Fruit fly (Drosophila melanogaster) whole organism, embryonic: Measurements from ENCODE around the gene Fbw5.

Experiments
- Adf1 ChIP-seq: fragments of 200-800 bp; sonication (Bioruptor generic); IDR thresholded peaks from 2 replicates; pipeline ENCODE4 v1.3.6; 2022; ENCODE audit warnings: missing biosample characterization, missing genetic modification characterization
- CG12071 ChIP-seq: fragments of 200-800 bp; sonication (Bioruptor generic); optimal IDR thresholded peaks from 3 replicates; lab custom pipeline; 2018; ENCODE audit warnings: missing biosample characterization, mild to moderate bottlenecking, missing genetic modification characterization
- CG12659 ChIP-seq: fragments of 200-800 bp; sonication (Bioruptor generic); optimal IDR thresholded peaks from 3 replicates; lab custom pipeline; 2017; ENCODE audit warnings: mild to moderate bottlenecking, missing biosample characterization, missing genetic modification reagents, missing genetic modification characterization
- CG12769 ChIP-seq: fragments of 200-800 bp; sonication (Bioruptor generic); optimal IDR thresholded peaks from 2 replicates; lab custom pipeline; 2019; ENCODE audit warnings: missing biosample characterization, mild to moderate bottlenecking, missing genetic modification characterization, moderate library complexity
- CG13624 ChIP-seq: fragments of 200-800 bp; sonication (Bioruptor generic); optimal IDR thresholded peaks from 2 replicates; lab custom pipeline; 2016; ENCODE audit warnings: missing biosample characterization, missing genetic modification characterization
- CG14860 ChIP-seq: fragments of 200-800 bp; sonication (Bioruptor generic); IDR thresholded peaks from 3 replicates; pipeline ENCODE4 v1.3.6; 2022; ENCODE audit warnings: missing biosample characterization, missing genetic modification characterization; ENCODE audit not compliant: partially characterized antibody
- CG16779 ChIP-seq: fragments of 200-800 bp; sonication (Bioruptor generic); IDR thresholded peaks from 2 replicates; pipeline ENCODE4 v1.3.6; 2022; ENCODE audit warnings: missing biosample characterization, missing genetic modification characterization
- CG18619 ChIP-seq: fragments of 200-800 bp; sonication (Bioruptor generic); optimal IDR thresholded peaks from 3 replicates; lab custom pipeline; 2017; ENCODE audit warnings: missing biosample characterization, mild to moderate bottlenecking, missing genetic modification characterization
- CG2129 ChIP-seq: fragments of 200-800 bp; sonication (Bioruptor generic); IDR thresholded peaks from 2 replicates; pipeline ENCODE4 v1.3.6; 2022; ENCODE audit warnings: missing biosample characterization, missing genetic modification characterization; ENCODE audit not compliant: partially characterized antibody
- CG2712 ChIP-seq: fragments of 200-800 bp; optimal IDR thresholded peaks from 3 replicates; lab custom pipeline; 2019; ENCODE audit warnings: missing biosample characterization, mild to moderate bottlenecking, missing genetic modification characterization, moderate library complexity
- CG30431 ChIP-seq: fragments of 200-800 bp; sonication (Bioruptor generic); optimal IDR thresholded peaks from 2 replicates; lab custom pipeline; 2017; ENCODE audit warnings: missing biosample characterization, missing genetic modification characterization
- CG31441 ChIP-seq: fragments of 200-800 bp; sonication (Bioruptor generic); IDR thresholded peaks from 2 replicates; pipeline ENCODE4 v1.3.6; 2022; ENCODE audit warnings: missing biosample characterization, missing genetic modification characterization
- CG32772 ChIP-seq: fragments of 200-800 bp; sonication (Bioruptor generic); IDR thresholded peaks from 2 replicates; pipeline ENCODE4 v1.3.6; 2022; ENCODE audit warnings: missing biosample characterization, missing genetic modification characterization
- CG3281 ChIP-seq: fragments of 200-800 bp; sonication (Bioruptor generic); optimal IDR thresholded peaks from 3 replicates; lab custom pipeline; 2017; ENCODE audit warnings: missing biosample characterization, mild to moderate bottlenecking, missing genetic modification characterization
- CG6765 ChIP-seq: fragments of 200-800 bp; sonication (Bioruptor generic); optimal IDR thresholded peaks from 3 replicates; lab custom pipeline; 2017; ENCODE audit warnings: missing biosample characterization, mild to moderate bottlenecking, missing genetic modification characterization
- CG6854 ChIP-seq: fragments of 200-800 bp; sonication (Bioruptor generic); optimal IDR thresholded peaks from 3 replicates; lab custom pipeline; 2017; ENCODE audit warnings: missing biosample characterization, mild to moderate bottlenecking, missing genetic modification characterization
- CG7839 ChIP-seq: fragments of 200-800 bp; sonication (Bioruptor generic); optimal IDR thresholded peaks from 3 replicates; lab custom pipeline; 2018; ENCODE audit warnings: missing biosample characterization, mild to moderate bottlenecking, missing genetic modification characterization, moderate library complexity
- CG8765 ChIP-seq: fragments of 200-800 bp; sonication (Bioruptor generic); IDR thresholded peaks from 2 replicates; pipeline ENCODE4 v1.3.6; 2022; ENCODE audit warnings: missing biosample characterization, missing genetic modification characterization
- CTCF ChIP-seq: fragments of 200-800 bp; sonication (Bioruptor generic); optimal IDR thresholded peaks from 2 replicates; lab custom pipeline; 2017; ENCODE audit warnings: missing biosample characterization, mild to moderate bottlenecking, missing genetic modification characterization, moderate library complexity
- Dad ChIP-seq: fragments of 200-800 bp; sonication (Bioruptor generic); optimal IDR thresholded peaks from 3 replicates; lab custom pipeline; 2016; ENCODE audit warnings: missing biosample characterization, missing genetic modification characterization
- Dip3 ChIP-seq: fragments of 200-800 bp; sonication (Bioruptor generic); optimal IDR thresholded peaks from 3 replicates; lab custom pipeline; 2016; ENCODE audit warnings: missing biosample characterization, missing genetic modification characterization
- E2f1 ChIP-seq: fragments of 200-800 bp; sonication (Bioruptor generic); IDR thresholded peaks from 2 replicates; pipeline ENCODE4 v1.3.6; 2022; ENCODE audit warnings: missing biosample characterization, missing genetic modification characterization
- Gug ChIP-seq: fragments of 200-800 bp; sonication (Bioruptor generic); IDR thresholded peaks from 4 replicates; pipeline ENCODE4 v1.3.6; 2022; ENCODE audit warnings: missing biosample characterization, missing genetic modification characterization
- MESR4 ChIP-seq: fragments of 200-800 bp; sonication (Bioruptor generic); optimal IDR thresholded peaks from 2 replicates; lab custom pipeline; 2018; ENCODE audit warnings: missing biosample characterization, mild to moderate bottlenecking, missing genetic modification characterization, moderate library complexity
- Nf-YC ChIP-seq: fragments of 200-800 bp; optimal IDR thresholded peaks from 3 replicates; lab custom pipeline; 2019; ENCODE audit warnings: missing biosample characterization, mild to moderate bottlenecking, missing genetic modification characterization, moderate library complexity
- Optix ChIP-seq: fragments of 200-800 bp; sonication (Bioruptor generic); IDR thresholded peaks from 3 replicates; pipeline ENCODE4 v1.3.6; 2022; ENCODE audit warnings: missing biosample characterization, missing genetic modification characterization
- Ssrp ChIP-seq: fragments of 200-800 bp; sonication (Bioruptor generic); optimal IDR thresholded peaks from 2 replicates; lab custom pipeline; 2018; ENCODE audit warnings: missing biosample characterization, mild to moderate bottlenecking, missing genetic modification characterization, moderate library complexity
- ac ChIP-seq: fragments of 200-800 bp; sonication (Bioruptor generic); optimal IDR thresholded peaks from 3 replicates; lab custom pipeline; 2017; ENCODE audit warnings: missing biosample characterization, mild to moderate bottlenecking, missing genetic modification characterization
- ash1 ChIP-seq: fragments of 200-800 bp; sonication (Bioruptor generic); optimal IDR thresholded peaks from 2 replicates; lab custom pipeline; 2018; ENCODE audit warnings: missing biosample characterization, mild to moderate bottlenecking, missing genetic modification characterization
- bbx ChIP-seq: fragments of 200-800 bp; sonication (Bioruptor generic); IDR thresholded peaks from 2 replicates; pipeline ENCODE4 v1.3.6; 2022; ENCODE audit warnings: missing biosample characterization, missing genetic modification characterization; ENCODE audit not compliant: partially characterized antibody
- chif ChIP-seq, 2 experiments: fragments of 200-800 bp; sonication (Bioruptor generic); optimal IDR thresholded peaks; 3 replicates each; lab custom pipeline; 2016; ENCODE audit warnings: missing biosample characterization in 2 of 2, missing genetic modification characterization in 2 of 2
- corto ChIP-seq: fragments of 200-800 bp; sonication (Bioruptor generic); optimal IDR thresholded peaks from 2 replicates; lab custom pipeline; 2016; ENCODE audit warnings: missing biosample characterization, mild to moderate bottlenecking, missing genetic modification characterization, moderate library complexity
- danr ChIP-seq: fragments of 200-800 bp; sonication (Bioruptor generic); IDR thresholded peaks from 2 replicates; pipeline ENCODE4 v1.3.6; 2022; ENCODE audit warnings: missing biosample characterization, missing genetic modification characterization
- ewg ChIP-seq: fragments of 200-800 bp; sonication (Bioruptor generic); optimal IDR thresholded peaks from 3 replicates; lab custom pipeline; 2017; ENCODE audit warnings: mild to moderate bottlenecking, missing biosample characterization, missing genetic modification reagents, missing genetic modification characterization
- her ChIP-seq: fragments of 200-800 bp; sonication (Bioruptor generic); optimal IDR thresholded peaks from 2 replicates; lab custom pipeline; 2016; ENCODE audit warnings: missing biosample characterization, missing genetic modification characterization
- inv ChIP-seq: fragments of 200-800 bp; sonication (Bioruptor generic); IDR thresholded peaks from 2 replicates; pipeline ENCODE4 v1.3.6; 2022; ENCODE audit warnings: missing biosample characterization, missing genetic modification characterization; ENCODE audit not compliant: partially characterized antibody
- lab ChIP-seq: fragments of 200-800 bp; sonication (Bioruptor generic); optimal IDR thresholded peaks from 3 replicates; lab custom pipeline; 2017; ENCODE audit warnings: missing biosample characterization, missing genetic modification characterization, mild to moderate bottlenecking, moderate library complexity, missing genetic modification reagents
- lmd ChIP-seq: fragments of 200-800 bp; sonication (Bioruptor generic); IDR thresholded peaks from 2 replicates; pipeline ENCODE4 v1.3.6; 2022; ENCODE audit warnings: missing biosample characterization, missing genetic modification characterization
- maf-S ChIP-seq: fragments of 200-800 bp; sonication (Bioruptor generic); optimal IDR thresholded peaks from 2 replicates; lab custom pipeline; 2016; ENCODE audit warnings: missing biosample characterization, missing genetic modification characterization
- oc ChIP-seq: fragments of 200-800 bp; sonication (Bioruptor generic); optimal IDR thresholded peaks from 2 replicates; lab custom pipeline; 2018; ENCODE audit warnings: missing biosample characterization, mild to moderate bottlenecking, missing genetic modification characterization, moderate library complexity
- sima ChIP-seq: fragments of 200-800 bp; sonication (Bioruptor generic); optimal IDR thresholded peaks from 2 replicates; lab custom pipeline; 2016; ENCODE audit warnings: missing biosample characterization, missing genetic modification characterization
- sqz ChIP-seq: fragments of 200-800 bp; sonication (Bioruptor generic); optimal IDR thresholded peaks from 3 replicates; lab custom pipeline; 2018; ENCODE audit warnings: missing biosample characterization, mild to moderate bottlenecking, missing genetic modification characterization
- sr ChIP-seq: fragments of 200-800 bp; sonication (Bioruptor generic); IDR thresholded peaks from 3 replicates; pipeline ENCODE4 v1.3.6; 2022; ENCODE audit warnings: missing biosample characterization, missing genetic modification characterization
- stc ChIP-seq: fragments of 200-800 bp; sonication (Bioruptor generic); IDR thresholded peaks from 2 replicates; pipeline ENCODE4 v1.3.6; 2022; ENCODE audit warnings: missing biosample characterization, missing genetic modification characterization
- toy ChIP-seq: fragments of 200-800 bp; sonication (Bioruptor generic); IDR thresholded peaks from 2 replicates; pipeline ENCODE4 v1.3.6; 2022; ENCODE audit warnings: missing biosample characterization, missing genetic modification characterization
- ttk ChIP-seq: fragments of 200-800 bp; sonication (Bioruptor generic); IDR thresholded peaks from 2 replicates; pipeline ENCODE4 v2.1.2; 2022; ENCODE audit warnings: missing biosample characterization, missing genetic modification characterization
- wek ChIP-seq: fragments of 200-800 bp; sonication (Bioruptor generic); optimal IDR thresholded peaks from 3 replicates; lab custom pipeline; 2018; ENCODE audit warnings: missing biosample characterization, mild to moderate bottlenecking, missing genetic modification characterization, moderate library complexity
- yki ChIP-seq: fragments of >200 bp; optimal IDR thresholded peaks from 3 replicates; lab custom pipeline; 2018
- zf30C ChIP-seq: fragments of 200-800 bp; sonication (Bioruptor generic); optimal IDR thresholded peaks from 3 replicates; lab custom pipeline; 2018; ENCODE audit warnings: missing biosample characterization, mild to moderate bottlenecking, missing genetic modification characterization

Fbw5 gene

DNA sequence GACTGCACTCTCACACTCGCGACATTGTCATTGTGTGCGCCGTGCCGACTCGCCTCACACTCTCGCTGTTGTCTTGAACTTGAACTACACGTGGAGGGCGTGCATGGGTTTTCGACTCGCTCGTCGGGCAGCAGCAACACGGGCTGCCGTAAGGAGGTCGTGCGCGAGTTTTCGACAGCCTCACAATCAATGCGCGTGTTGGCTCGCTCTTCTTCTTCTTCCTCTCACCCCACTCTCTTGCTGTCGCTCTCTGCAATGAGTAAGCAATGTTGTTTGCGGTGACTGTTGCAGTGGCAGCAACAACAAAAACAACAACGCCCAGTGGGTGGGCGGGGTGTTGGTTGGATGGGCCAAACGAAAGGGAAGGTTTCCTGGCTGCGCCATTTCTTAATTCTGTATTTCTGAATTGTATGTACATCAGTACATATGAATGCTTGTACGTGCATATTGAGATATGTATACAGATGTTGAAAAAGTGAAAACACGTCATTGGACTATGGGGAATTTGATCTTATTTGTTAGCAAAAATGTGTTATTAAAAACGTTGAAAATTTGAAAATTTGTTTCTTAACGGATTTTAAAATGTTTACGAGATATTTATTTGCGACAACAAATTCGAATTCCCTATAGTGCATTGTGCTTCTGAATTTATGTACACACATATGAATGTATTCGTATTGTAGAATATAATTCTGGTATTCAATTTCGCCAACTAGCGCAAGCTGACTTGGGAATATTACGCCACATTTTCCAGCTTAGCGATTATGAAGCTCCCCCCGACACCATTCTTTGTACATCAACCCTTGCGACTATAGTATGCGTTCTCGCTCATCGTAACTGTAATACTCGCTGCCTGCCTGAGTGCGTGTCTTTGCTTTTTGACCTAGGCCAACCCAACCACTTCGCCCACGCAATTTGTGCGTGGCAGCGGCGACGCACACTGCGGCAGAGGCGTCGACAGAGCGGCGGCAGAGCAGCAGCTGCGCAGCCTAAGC is 22.9 kb upstream of the Fbw5 start (continued):
- peak; percentile 29 for TF ChIP-seq zf30C (GFP tag; lab: Kevin White, UChicago)
- TF ChIP-seq bbx (GFP tag; lab: Robert Waterston, UW), result peak; percentile 71
- peak; percentile 99 for TF ChIP-seq Adf1 (GFP tag; lab: Robert Waterston, UW)
- no peak for TF ChIP-seq danr
- peak; percentile 23 for TF ChIP-seq CG13624 (GFP tag; lab: Kevin White, UChicago)
- TF ChIP-seq ewg (GFP tag; lab: Kevin White, UChicago), result peak; percentile 63
- no peak for TF ChIP-seq wek
- no peak for TF ChIP-seq Gug (GFP tag; lab: Robert Waterston, UW)
- TF ChIP-seq CG14860 (GFP tag; lab: Robert Waterston, UW), result peak; percentile 37; the same call in 1 of the 3 replicates
- peak; percentile 7 for TF ChIP-seq CG2712
- TF ChIP-seq oc (tag; lab: Kevin White, UChicago), result peak; percentile 68
- TF ChIP-seq stc, result no peak
- TF ChIP-seq yki (lab: Kevin White, UChicago), result no peak
- TF ChIP-seq CG18619 (GFP tag; lab: Kevin White, UChicago), result peak; percentile 62
- peak in 1 of 2 experiments; percentile 10 for TF ChIP-seq chif (GFP tag; optimal IDR thresholded peaks at IDR 0.05; lab: Kevin White, UChicago)
- TF ChIP-seq lmd (GFP tag; lab: Robert Waterston, UW), result peak; percentile 25; the same call in 1 of the 2 replicates
- no peak for TF ChIP-seq CG32772
- TF ChIP-seq CG8765 (GFP tag; lab: Robert Waterston, UW), result peak; percentile 80
- TF ChIP-seq maf-S (GFP tag; lab: Kevin White, UChicago), result no peak
- TF ChIP-seq CG12659 (GFP tag; lab: Kevin White, UChicago), result peak; percentile 12
- TF ChIP-seq CTCF (GFP tag; lab: Kevin White, UChicago), result no peak
- no peak for TF ChIP-seq corto (GFP tag; lab: Kevin White, UChicago)
- TF ChIP-seq CG3281, result peak; percentile 53
- TF ChIP-seq MESR4, result no peak
- TF ChIP-seq E2f1, result no peak
- no peak for TF ChIP-seq Dad
- peak; percentile 1 for TF ChIP-seq ac (GFP tag; lab: Kevin White, UChicago)
- no peak for TF ChIP-seq sima (GFP tag; lab: Kevin White, UChicago)
- no peak for TF ChIP-seq Optix (GFP tag; lab: Robert Waterston, UW)
- TF ChIP-seq her (GFP tag; lab: Kevin White, UChicago), result peak; percentile 43
- TF ChIP-seq CG6854 (GFP tag; lab: Kevin White, UChicago), result no peak
- no peak for TF ChIP-seq CG16779 (GFP tag; lab: Robert Waterston, UW)
- peak; percentile 58 for TF ChIP-seq ash1 (GFP tag; lab: Kevin White, UChicago)
- TF ChIP-seq Dip3, result no peak
- no peak for TF ChIP-seq sqz
- TF ChIP-seq CG2129 (GFP tag; lab: Robert Waterston, UW), result no peak
- TF ChIP-seq Ssrp (tag; lab: Kevin White, UChicago), result peak; percentile 27
- no peak for TF ChIP-seq CG30431
- TF ChIP-seq CG6765 (GFP tag; lab: Kevin White, UChicago), result peak; percentile 38
- TF ChIP-seq lab, result peak; percentile 46
- 0 out of 2 replicates have a peak, but pooled peaks have one; percentile 13 for TF ChIP-seq CG31441 (GFP tag; lab: Robert Waterston, UW)
- TF ChIP-seq toy, result no peak
- TF ChIP-seq Nf-YC, result peak; percentile 60
- TF ChIP-seq CG12071 (GFP tag; lab: Kevin White, UChicago), result no peak
- TF ChIP-seq CG12769 (tag; lab: Kevin White, UChicago), result peak; percentile 81
- TF ChIP-seq ttk (GFP tag; lab: Robert Waterston, UW), result peak; percentile 18; the same call in 1 of the 2 replicates
- TF ChIP-seq inv, result no peak
- peak; percentile 55 for TF ChIP-seq CG7839 (tag; lab: Kevin White, UChicago)
- TF ChIP-seq sr (GFP tag; lab: Robert Waterston, UW), result peak; percentile 95
